Worm (Caenorhabditis elegans) whole organism, L1 larva: Measurements from ENCODE around the gene T08D2.4.
"Not testable (repeated sequence)": the region's sequence is repeated elsewhere in the genome, so short reads cannot be mapped to it uniquely, and the experiment has no call there.

ENCODE experiments used
- C34B4.2 ChIP-seq: sonication (generic microtip); optimal IDR thresholded peaks from 2 replicates; lab custom pipeline; 2017; ENCODE audit warnings: mild to moderate bottlenecking, missing genetic modification characterization, missing compliant biosample characterization
- F16B12.6 ChIP-seq: fragments of 150-350 bp; optimal IDR thresholded peaks from 2 replicates; lab custom pipeline; 2014; ENCODE audit warnings: missing biosample characterization, missing genetic modification characterization
- aly-2 ChIP-seq: fragments of 150-350 bp; optimal IDR thresholded peaks from 2 replicates; lab custom pipeline; 2014; ENCODE audit warnings: missing biosample characterization, missing genetic modification characterization
- blmp-1 ChIP-seq: fragments of 150-350 bp; optimal IDR thresholded peaks from 2 replicates; lab custom pipeline; 2014; ENCODE audit warnings: missing biosample characterization, missing genetic modification characterization
- ceh-8 ChIP-seq: fragments of 200-800 bp; sonication (Bioruptor generic); optimal IDR thresholded peaks from 2 replicates; lab custom pipeline; 2018; ENCODE audit warnings: mild to moderate bottlenecking, missing genetic modification characterization, moderate library complexity, missing compliant biosample characterization
- efl-3 ChIP-seq: fragments of 200-800 bp; sonication (Bioruptor generic); optimal IDR thresholded peaks from 2 replicates; lab custom pipeline; 2018; ENCODE audit warnings: mild to moderate bottlenecking, missing genetic modification characterization, missing compliant biosample characterization
- egl-27 ChIP-seq, 2 experiments: fragments of 150-350 bp in 1 of 2; sonication (generic microtip); optimal IDR thresholded peaks; 3 replicates each; lab custom pipeline; 2017 to 2018; ENCODE audit warnings: missing biosample characterization in 2 of 2, missing genetic modification characterization in 2 of 2, missing genetic modification reagents in 2 of 2
- elt-2 ChIP-seq: sonication (generic microtip); optimal IDR thresholded peaks from 2 replicates; lab custom pipeline; 2016; ENCODE audit warnings: missing genetic modification characterization, mild to moderate bottlenecking, inconsistent platforms, missing compliant biosample characterization, missing genetic modification reagents
- elt-3 ChIP-seq, 6 experiments: fragments of 150-350 bp in 1 of 6; sonication (generic microtip); optimal IDR thresholded peaks; 2 replicates each; lab custom pipeline; 2017 to 2018; ENCODE audit warnings: missing biosample characterization in 6 of 6, missing genetic modification characterization in 6 of 6, inconsistent platforms in 1 of 6
- fkh-4 ChIP-seq: sonication (generic microtip); optimal IDR thresholded peaks from 2 replicates; lab custom pipeline; 2016; ENCODE audit warnings: missing compliant biosample characterization, missing genetic modification characterization, borderline replicate concordance
- grh-1 ChIP-seq: fragments of 200-800 bp; sonication (Bioruptor generic); IDR thresholded peaks from 2 replicates; pipeline ENCODE4 v1.3.6; 2022; ENCODE audit warnings: missing genetic modification reagents, missing genetic modification characterization, missing compliant biosample characterization
- irx-1 ChIP-seq: sonication (generic microtip); optimal IDR thresholded peaks from 2 replicates; lab custom pipeline; 2016; ENCODE audit warnings: missing genetic modification characterization, missing compliant biosample characterization
- isw-1 ChIP-seq: fragments of 200-800 bp; sonication (Bioruptor generic); IDR thresholded peaks from 2 replicates; pipeline ENCODE4 v1.3.6; 2022; ENCODE audit warnings: missing genetic modification characterization, missing compliant biosample characterization
- lin-14 ChIP-seq: fragments of 200-800 bp; sonication (Bioruptor generic); optimal IDR thresholded peaks from 2 replicates; lab custom pipeline; 2018; ENCODE audit warnings: mild to moderate bottlenecking, missing genetic modification characterization, moderate library complexity, missing compliant biosample characterization
- lin-35 ChIP-seq, 2 experiments: fragments of 150-350 bp; optimal IDR thresholded peaks; 2 replicates each; lab custom pipeline; 2014; ENCODE audit warnings: missing biosample characterization in 2 of 2, missing genetic modification characterization in 2 of 2, missing genetic modification reagents in 2 of 2
- lir-3 ChIP-seq: sonication (generic microtip); optimal IDR thresholded peaks from 2 replicates; lab custom pipeline; 2016; ENCODE audit warnings: mild to moderate bottlenecking, missing genetic modification characterization, moderate library complexity, missing compliant biosample characterization; ENCODE audit not compliant: poor library complexity
- mab-9 ChIP-seq: fragments of 200-800 bp; sonication (Bioruptor generic); IDR thresholded peaks from 2 replicates; pipeline ENCODE4 v1.3.6; 2022; ENCODE audit warnings: missing genetic modification reagents, missing genetic modification characterization, missing compliant biosample characterization
- mep-1 ChIP-seq: fragments of 150-350 bp; optimal IDR thresholded peaks from 2 replicates; lab custom pipeline; 2014; ENCODE audit warnings: missing biosample characterization, missing genetic modification characterization
- nhr-11 ChIP-seq: fragments of 150-350 bp; optimal IDR thresholded peaks from 2 replicates; lab custom pipeline; 2014; ENCODE audit warnings: missing biosample characterization, missing genetic modification characterization
- nhr-47 ChIP-seq: sonication (generic microtip); optimal IDR thresholded peaks from 2 replicates; lab custom pipeline; 2016; ENCODE audit warnings: mild to moderate bottlenecking, missing genetic modification characterization, moderate library complexity, missing compliant biosample characterization
- nhr-76 ChIP-seq: sonication (generic microtip); optimal IDR thresholded peaks from 2 replicates; lab custom pipeline; 2017; ENCODE audit warnings: missing biosample characterization, missing genetic modification characterization
- nhr-84 ChIP-seq: sonication (generic microtip); optimal IDR thresholded peaks from 2 replicates; lab custom pipeline; 2017; ENCODE audit warnings: missing biosample characterization, missing genetic modification characterization
- rnt-1 ChIP-seq: sonication (generic microtip); optimal IDR thresholded peaks from 2 replicates; lab custom pipeline; 2016; ENCODE audit warnings: mild to moderate bottlenecking, missing genetic modification characterization, moderate library complexity, missing compliant biosample characterization
- sup-37 ChIP-seq: fragments of 200-800 bp; sonication (Bioruptor generic); optimal IDR thresholded peaks from 2 replicates; lab custom pipeline; 2018; ENCODE audit warnings: mild to moderate bottlenecking, missing genetic modification characterization, missing compliant biosample characterization
- tlp-1 ChIP-seq: fragments of 150-350 bp; optimal IDR thresholded peaks from 2 replicates; lab custom pipeline; 2014; ENCODE audit warnings: missing biosample characterization, missing genetic modification characterization
- unc-98 ChIP-seq: fragments of 200-800 bp; sonication (Bioruptor generic); IDR thresholded peaks from 2 replicates; pipeline ENCODE4 v1.3.6; 2022; ENCODE audit warnings: missing genetic modification characterization, missing compliant biosample characterization
- vab-15 ChIP-seq: sonication (generic microtip); optimal IDR thresholded peaks from 2 replicates; lab custom pipeline; 2017; ENCODE audit warnings: missing genotype, mild to moderate bottlenecking, missing genetic modification characterization, missing compliant biosample characterization

T08D2.4 gene

DNA sequence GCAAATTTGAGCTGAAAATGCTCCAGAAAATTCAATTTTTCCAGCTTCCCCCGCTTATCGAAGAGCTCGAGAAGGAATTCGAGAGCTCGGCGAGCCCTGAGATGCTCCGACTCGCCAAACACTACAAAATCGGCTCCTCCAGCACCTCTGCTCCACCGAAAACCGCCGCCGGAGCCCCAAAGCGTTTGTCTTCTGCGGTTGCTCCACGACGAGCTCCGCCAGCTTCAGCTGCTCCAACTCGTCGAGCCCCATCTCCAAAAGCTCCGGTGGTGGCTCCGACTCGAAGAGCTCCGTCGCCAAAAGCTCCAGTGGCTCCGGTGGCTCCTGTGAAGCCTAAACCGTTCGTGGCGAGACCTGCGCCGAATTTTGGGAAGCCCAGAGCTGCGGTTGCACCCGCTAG lies 19.2 kb downstream of the T08D2.4 start:
- TF ChIP-seq fkh-4 (tag; lab: Kevin White, UChicago) = no peak
- TF ChIP-seq aly-2 = no peak
- no peak for TF ChIP-seq F16B12.6 (tag; lab: Kevin White, UChicago)
- no peak for TF ChIP-seq elt-2
- no peak for TF ChIP-seq blmp-1
- TF ChIP-seq irx-1 (tag; lab: Kevin White, UChicago) = no peak
- no peak for TF ChIP-seq C34B4.2 (tag; lab: Kevin White, UChicago)
- no peak for TF ChIP-seq ceh-8
- no peak for TF ChIP-seq sup-37 (GFP tag; lab: Kevin White, UChicago)
- no peak for TF ChIP-seq elt-3 (tag; optimal IDR thresholded peaks at IDR 0.05; lab: Kevin White, UChicago)
- no peak for TF ChIP-seq lir-3 (tag; lab: Kevin White, UChicago)
- no peak for TF ChIP-seq nhr-11 (tag; lab: Kevin White, UChicago)
- no peak for TF ChIP-seq lin-14 (GFP tag; lab: Kevin White, UChicago)
- TF ChIP-seq vab-15 (tag; lab: Kevin White, UChicago) = no peak
- no peak for TF ChIP-seq efl-3
- no peak for TF ChIP-seq grh-1
- no peak for TF ChIP-seq mep-1 (tag; lab: Kevin White, UChicago)
- TF ChIP-seq unc-98 (GFP tag; lab: Robert Waterston, UW) = no peak
- no peak for TF ChIP-seq rnt-1 (tag; lab: Kevin White, UChicago)

DNA sequence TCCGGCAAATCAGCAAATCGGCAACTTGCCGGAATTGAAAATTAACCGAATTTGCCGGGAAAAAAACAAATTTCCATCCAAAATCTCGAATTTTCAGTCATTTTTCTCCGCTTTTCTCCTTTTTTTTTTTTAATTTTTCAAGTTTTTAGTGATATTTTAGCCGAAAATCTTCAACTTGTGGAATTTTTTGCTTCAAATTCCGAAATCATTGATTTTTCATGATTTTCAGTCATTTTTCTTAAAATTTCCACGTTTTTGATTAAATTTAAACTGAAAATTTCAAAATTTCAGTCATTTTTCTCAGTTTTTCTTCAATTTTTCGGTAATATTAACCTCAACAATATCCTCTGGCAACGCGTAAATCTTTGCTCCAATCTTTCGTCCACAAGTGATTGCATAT lies 32.5 kb downstream of the T08D2.4 start, which contains the start of gene Y73B3B.3:
Y73B3B.3 (plus strand) TSS at position 301 of the 400 bp plus-strand sequence.
- TF ChIP-seq nhr-47 (tag; lab: Kevin White, UChicago); nhr-84 (tag; lab: Kevin White, UChicago); mab-9 (GFP tag; lab: Robert Waterston, UW): not testable (repeated sequence)

DNA sequence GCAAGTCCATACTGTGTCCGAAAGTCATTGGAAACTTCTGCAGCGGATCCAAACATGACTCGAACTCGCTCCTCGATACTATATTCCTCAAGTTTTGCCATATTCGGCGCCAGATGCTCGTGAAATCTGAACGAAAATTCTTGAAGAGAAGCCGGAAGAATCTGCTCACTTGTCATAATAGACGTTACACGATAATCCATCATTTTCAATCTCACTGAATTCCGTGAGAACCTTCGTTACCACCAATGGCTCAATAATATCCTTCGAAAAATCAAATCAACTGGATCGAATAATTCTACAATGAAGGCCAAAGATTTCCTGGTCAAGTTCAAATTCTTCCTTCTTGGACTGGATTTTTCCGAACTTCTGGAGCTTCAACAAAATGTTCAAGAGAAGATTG lies 33.9 kb downstream of the T08D2.4 start, which contains the start of gene Y73B3B.1:
Y73B3B.1 (minus strand) TSS at position 101 of the 400 bp plus-strand sequence.
- TF ChIP-seq lin-35 (GFP tag; optimal IDR thresholded peaks at IDR 0.05; lab: Kevin White, UChicago); isw-1 (GFP tag; lab: Robert Waterston, UW); nhr-76 (tag; lab: Kevin White, UChicago): not testable (repeated sequence)

DNA sequence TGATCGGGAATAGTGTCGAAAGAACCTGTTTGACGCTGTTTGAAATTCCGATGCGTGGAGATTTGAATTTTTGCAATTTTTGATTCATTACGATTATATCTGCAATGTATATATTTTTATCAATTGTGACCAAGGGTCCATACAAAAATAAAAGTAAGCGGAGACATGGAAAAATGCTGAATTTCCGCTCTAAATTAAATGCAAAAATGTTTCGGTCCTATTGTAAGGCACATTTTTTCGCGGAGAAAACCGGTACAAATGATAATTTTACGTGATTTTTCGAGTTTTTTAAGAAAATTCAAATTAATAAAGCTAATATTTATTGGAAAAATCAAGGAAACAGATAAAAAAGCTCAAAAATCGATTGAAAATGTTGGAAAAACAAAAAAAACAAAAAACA lies 38.3 kb downstream of the T08D2.4 start, which contains the start of gene set-28:
set-28 (minus strand) TSS at position 101 of the 400 bp plus-strand sequence.
- not testable (repeated sequence) for TF ChIP-seq egl-27 (tag; optimal IDR thresholded peaks at IDR 0.05; lab: Kevin White, UChicago); efl-3; tlp-1 (tag; lab: Kevin White, UChicago)
